In the genomic region with DNA sequence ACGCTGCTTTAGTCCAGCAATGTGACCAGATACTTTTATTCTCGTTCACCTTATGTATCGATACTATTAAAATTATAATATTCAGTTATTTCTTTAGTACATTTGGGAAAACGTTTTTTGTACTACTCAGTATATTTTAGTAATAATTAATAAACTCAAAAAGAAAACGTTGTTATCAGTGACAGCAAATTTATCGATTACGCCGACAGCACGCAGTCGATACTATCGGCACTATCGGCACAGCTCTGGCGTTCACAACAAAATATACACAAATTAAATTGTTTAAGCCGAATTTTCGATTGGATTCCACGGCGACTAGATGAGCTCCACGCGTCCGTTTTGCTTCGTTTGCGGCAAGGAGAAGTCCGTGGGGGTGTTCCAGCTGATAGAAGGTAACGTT, we compare ENCODE assay signal across 5 fruit fly cellular contexts.
TF ChIP-seq lines count a peak whose summit lies in the region.

A gene (minus strand): TSS at position 40 of the 400 bp plus-strand sequence.
A gene (plus strand): TSS at position 226 of the 400 bp plus-strand sequence.
A gene (plus strand): TSS at position 226 of the 400 bp plus-strand sequence.

- peak; percentile 35 for TF ChIP-seq CTCF in whole organism, embryonic (GFP tag; optimal IDR thresholded peaks at IDR 0.05; lab: Kevin White, UChicago)

TF ChIP-seq in whole organism, adult, 20 proteins besides CTCF, POLR2A, EP300 and RAD21:
- TF ChIP-seq Hr96 (GFP tag; optimal IDR thresholded peaks at IDR 0.05; lab: Kevin White, UChicago) (no peak), bab1 (GFP tag; optimal IDR thresholded peaks at IDR 0.05; lab: Kevin White, UChicago) (peak; percentile 65), Crg-1 (GFP tag; optimal IDR thresholded peaks at IDR 0.05; lab: Kevin White, UChicago) (peak; percentile 45), CG7101 (tag; optimal IDR thresholded peaks at IDR 0.05; lab: Kevin White, UChicago) (peak; percentile 0), CG1620 (GFP tag; optimal IDR thresholded peaks at IDR 0.05; lab: Kevin White, UChicago) (peak; percentile 45), kay (GFP tag; lab: Kevin White, UChicago; ENCODE audit: borderline replicate concordance) (no peak), Mnt (GFP tag; optimal IDR thresholded peaks at IDR 0.05; lab: Kevin White, UChicago) (peak; percentile 33), CG14711 (tag; optimal IDR thresholded peaks at IDR 0.05; lab: Kevin White, UChicago) (peak; percentile 19), CG11617 (GFP tag; optimal IDR thresholded peaks at IDR 0.05; lab: Kevin White, UChicago) (peak; percentile 20)

TF ChIP-seq in whole organism, embryonic, 481 proteins besides CTCF, POLR2A, EP300 and RAD21 (continues in another document):
- TF ChIP-seq CG14710 (tag; optimal IDR thresholded peaks at IDR 0.05; lab: Kevin White, UChicago), result peak; percentile 62
- TF ChIP-seq tgo (GFP tag; IDR thresholded peaks at IDR 0.05; lab: Robert Waterston, UW), result no peak
- no peak for TF ChIP-seq ken (GFP tag; IDR thresholded peaks at IDR 0.05; lab: Robert Waterston, UW)
- no peak for TF ChIP-seq Fer3 (tag; optimal IDR thresholded peaks at IDR 0.05; lab: Kevin White, UChicago)
- no peak for TF ChIP-seq sens-2 (GFP tag; IDR thresholded peaks at IDR 0.05; lab: Robert Waterston, UW)
- peak; percentile 100 for TF ChIP-seq CG16813 (GFP tag; IDR thresholded peaks at IDR 0.05; lab: Robert Waterston, UW; ENCODE audit: partially characterized antibody)
- TF ChIP-seq CG6854 (GFP tag; optimal IDR thresholded peaks at IDR 0.05; lab: Kevin White, UChicago), result no peak
- TF ChIP-seq CG1024 (GFP tag; IDR thresholded peaks at IDR 0.05; lab: Robert Waterston, UW), result no peak
- no peak for TF ChIP-seq Hr39 (optimal IDR thresholded peaks at IDR 0.05; lab: Kevin White, UChicago)
- TF ChIP-seq disco-r (GFP tag; optimal IDR thresholded peaks at IDR 0.05; lab: Kevin White, UChicago), result no peak
- peak; percentile 16 for TF ChIP-seq CG13424 (tag; optimal IDR thresholded peaks at IDR 0.05; lab: Kevin White, UChicago)
- TF ChIP-seq CG6765 (GFP tag; optimal IDR thresholded peaks at IDR 0.05; lab: Kevin White, UChicago), result no peak
- peak; percentile 59 for TF ChIP-seq CG12391 (tag; optimal IDR thresholded peaks at IDR 0.05; lab: Kevin White, UChicago)
- TF ChIP-seq nerfin-1 (tag; optimal IDR thresholded peaks at IDR 0.05; lab: Kevin White, UChicago), result no peak
- no peak for TF ChIP-seq bab2 (GFP tag; optimal IDR thresholded peaks at IDR 0.05; lab: Kevin White, UChicago)
- no peak for TF ChIP-seq CG17359 (tag; optimal IDR thresholded peaks at IDR 0.05; lab: Kevin White, UChicago)
- peak; percentile 4; the same call in 1 of the 2 replicates for TF ChIP-seq CG9215 (GFP tag; IDR thresholded peaks at IDR 0.05; lab: Robert Waterston, UW)
- peak; percentile 97 for TF ChIP-seq CG42726 (GFP tag; IDR thresholded peaks at IDR 0.05; lab: Robert Waterston, UW; ENCODE audit: partially characterized antibody)
- TF ChIP-seq YL-1 (GFP tag; optimal IDR thresholded peaks at IDR 0.05; lab: Kevin White, UChicago), result peak; percentile 86

TF ChIP-seq in whole organism, prepupa, 60 proteins besides CTCF, POLR2A, EP300 and RAD21:
- TF ChIP-seq Blimp-1 (GFP tag; optimal IDR thresholded peaks at IDR 0.05; lab: Kevin White, UChicago), result no peak
- TF ChIP-seq esn (GFP tag; optimal IDR thresholded peaks at IDR 0.05; lab: Kevin White, UChicago), result peak; percentile 45
- peak; percentile 91 for TF ChIP-seq dsx (GFP tag; optimal IDR thresholded peaks at IDR 0.05; lab: Kevin White, UChicago; ENCODE audit: poor library complexity, severe bottlenecking)
- no peak for TF ChIP-seq CG1621 (tag; optimal IDR thresholded peaks at IDR 0.05; lab: Kevin White, UChicago)
- no peak for TF ChIP-seq ss (GFP tag; optimal IDR thresholded peaks at IDR 0.05; lab: Kevin White, UChicago)
- TF ChIP-seq CG9139 (GFP tag; optimal IDR thresholded peaks at IDR 0.05; lab: Kevin White, UChicago), result no peak
- TF ChIP-seq CG6792 (GFP tag; optimal IDR thresholded peaks at IDR 0.05; lab: Kevin White, UChicago), result no peak
- TF ChIP-seq vri (GFP tag; optimal IDR thresholded peaks at IDR 0.05; lab: Kevin White, UChicago), result no peak
- TF ChIP-seq net (GFP tag; optimal IDR thresholded peaks at IDR 0.05; lab: Kevin White, UChicago), result no peak
- TF ChIP-seq Sox14 (GFP tag; optimal IDR thresholded peaks at IDR 0.05; lab: Kevin White, UChicago), result no peak
- no peak for TF ChIP-seq cyc (GFP tag; optimal IDR thresholded peaks at IDR 0.05; lab: Kevin White, UChicago)
- peak; percentile 18 for TF ChIP-seq CG3032 (tag; optimal IDR thresholded peaks at IDR 0.05; lab: Kevin White, UChicago)
- no peak for TF ChIP-seq CG11294 (GFP tag; IDR thresholded peaks at IDR 0.05; lab: Robert Waterston, UW)
TF ChIP-seq in whole organism, prepupa: peak in this region for 3.

TF ChIP-seq in whole organism, pupa, 21 proteins besides CTCF, POLR2A, EP300 and RAD21:
- TF ChIP-seq Snoo (tag; optimal IDR thresholded peaks at IDR 0.05; lab: Kevin White, UChicago) (no peak), CG15710 (tag; optimal IDR thresholded peaks at IDR 0.05; lab: Kevin White, UChicago) (peak; percentile 2)
TF ChIP-seq in whole organism, pupa: peak in this region for 1.

TF ChIP-seq in whole organism, wandering third instar larva, 38 proteins besides CTCF, POLR2A, EP300 and RAD21:
- TF ChIP-seq sage (GFP tag; optimal IDR thresholded peaks at IDR 0.05; lab: Kevin White, UChicago) (no peak), fru (GFP tag; optimal IDR thresholded peaks at IDR 0.05; lab: Kevin White, UChicago) (no peak), sv (GFP tag; optimal IDR thresholded peaks at IDR 0.05; lab: Kevin White, UChicago) (peak; percentile 5), brk (GFP tag; optimal IDR thresholded peaks at IDR 0.05; lab: Kevin White, UChicago) (no peak), Hr83 (GFP tag; optimal IDR thresholded peaks at IDR 0.05; lab: Kevin White, UChicago; ENCODE audit: poor library complexity, severe bottlenecking) (peak; percentile 67)
TF ChIP-seq in whole organism, wandering third instar larva: peak in this region for 2.
